Fruit fly (Drosophila melanogaster) whole organism, embryonic: ENCODE results near the gene Alh.
A peak's percentile ranks its signal among the peaks of the same experiment; 100 is the strongest.

ENCODE experiments used
- BEAF-32 ChIP-seq: fragments of 200-800 bp; sonication (Bioruptor generic); optimal IDR thresholded peaks from 3 replicates; lab custom pipeline; 2017; ENCODE audit warnings: missing biosample characterization, missing genetic modification characterization, mild to moderate bottlenecking, moderate library complexity, missing genetic modification reagents
- BtbVII ChIP-seq: fragments of 200-800 bp; sonication (Bioruptor generic); optimal IDR thresholded peaks from 3 replicates; lab custom pipeline; 2017; ENCODE audit warnings: missing biosample characterization, mild to moderate bottlenecking, missing genetic modification characterization
- CG11456 ChIP-seq: fragments of 200-800 bp; sonication (Bioruptor generic); IDR thresholded peaks from 3 replicates; pipeline ENCODE4 v1.3.6; 2022; ENCODE audit warnings: missing biosample characterization, missing genetic modification characterization
- CG15011 ChIP-seq: fragments of 200-800 bp; sonication (Bioruptor generic); optimal IDR thresholded peaks from 3 replicates; lab custom pipeline; 2018; ENCODE audit warnings: missing biosample characterization, mild to moderate bottlenecking, missing genetic modification characterization
- CG15479 ChIP-seq: fragments of 200-800 bp; sonication (Bioruptor generic); optimal IDR thresholded peaks from 3 replicates; lab custom pipeline; 2019; ENCODE audit warnings: missing biosample characterization, mild to moderate bottlenecking, missing genetic modification characterization, moderate library complexity
- CG15514 ChIP-seq: fragments of 200-800 bp; sonication (Bioruptor generic); optimal IDR thresholded peaks from 3 replicates; lab custom pipeline; 2017; ENCODE audit warnings: missing biosample characterization, missing genetic modification characterization, mild to moderate bottlenecking, moderate library complexity, missing genetic modification reagents
- CG17912 ChIP-seq: fragments of 200-800 bp; sonication (Bioruptor generic); optimal IDR thresholded peaks from 2 replicates; lab custom pipeline; 2018; ENCODE audit warnings: missing biosample characterization, mild to moderate bottlenecking, missing genetic modification characterization
- CG2120 ChIP-seq: fragments of 200-800 bp; sonication (Bioruptor generic); optimal IDR thresholded peaks from 3 replicates; lab custom pipeline; 2016; ENCODE audit warnings: missing biosample characterization, missing genetic modification characterization
- CG34376 ChIP-seq: fragments of 200-800 bp; sonication (Bioruptor generic); optimal IDR thresholded peaks from 2 replicates; lab custom pipeline; 2018; ENCODE audit warnings: missing biosample characterization, mild to moderate bottlenecking, missing genetic modification characterization
- CG3838 ChIP-seq: fragments of 200-800 bp; sonication (Bioruptor generic); optimal IDR thresholded peaks from 3 replicates; lab custom pipeline; 2016; ENCODE audit warnings: missing biosample characterization, missing genetic modification characterization
- CG6791 ChIP-seq: fragments of 200-800 bp; sonication (Bioruptor generic); IDR thresholded peaks from 3 replicates; pipeline ENCODE4 v1.3.6; 2022; ENCODE audit warnings: missing biosample characterization, missing genetic modification characterization; ENCODE audit not compliant: partially characterized antibody
- GATAe ChIP-seq: fragments of 200-800 bp; sonication (Bioruptor generic); conservative IDR thresholded peaks from 2 replicates; pipeline ENCODE4 v1.3.6; 2022; ENCODE audit warnings: missing biosample characterization, missing genetic modification characterization
- HLH3B ChIP-seq: fragments of 200-800 bp; sonication (Bioruptor generic); IDR thresholded peaks from 2 replicates; pipeline ENCODE4 v1.3.6; 2022; ENCODE audit warnings: missing biosample characterization, missing genetic modification characterization
- Hey ChIP-seq: fragments of 200-800 bp; sonication (Bioruptor generic); optimal IDR thresholded peaks from 3 replicates; lab custom pipeline; 2018; ENCODE audit warnings: missing biosample characterization, mild to moderate bottlenecking, missing genetic modification characterization
- Jarid2 ChIP-seq: fragments of 200-800 bp; sonication (Bioruptor generic); optimal IDR thresholded peaks from 3 replicates; lab custom pipeline; 2017; ENCODE audit warnings: mild to moderate bottlenecking, missing biosample characterization, missing genetic modification reagents, missing genetic modification characterization
- al ChIP-seq: fragments of 200-800 bp; sonication (Bioruptor generic); IDR thresholded peaks from 2 replicates; pipeline ENCODE4 v1.3.6; 2022; ENCODE audit warnings: missing biosample characterization, missing genetic modification characterization
- exex ChIP-seq: fragments of 200-800 bp; sonication (Bioruptor generic); optimal IDR thresholded peaks from 4 replicates; lab custom pipeline; 2018; ENCODE audit warnings: missing biosample characterization, mild to moderate bottlenecking, missing genetic modification characterization, moderate library complexity
- grn ChIP-seq: fragments of 200-800 bp; sonication (Bioruptor generic); optimal IDR thresholded peaks from 3 replicates; lab custom pipeline; 2017; ENCODE audit warnings: missing biosample characterization, missing genetic modification characterization
- jumu ChIP-seq: fragments of 200-800 bp; sonication (Bioruptor generic); optimal IDR thresholded peaks from 3 replicates; lab custom pipeline; 2016; ENCODE audit warnings: missing biosample characterization, missing genetic modification characterization
- mirr ChIP-seq: fragments of 200-800 bp; sonication (Bioruptor generic); optimal IDR thresholded peaks from 3 replicates; lab custom pipeline; 2018; ENCODE audit warnings: missing biosample characterization, mild to moderate bottlenecking, missing genetic modification characterization
- odd ChIP-seq: fragments of 200-800 bp; sonication (Bioruptor generic); optimal IDR thresholded peaks from 2 replicates; lab custom pipeline; 2017; ENCODE audit warnings: missing biosample characterization, mild to moderate bottlenecking, missing genetic modification characterization
- sug ChIP-seq: fragments of 200-800 bp; optimal IDR thresholded peaks from 2 replicates; lab custom pipeline; 2019; ENCODE audit warnings: missing biosample characterization, mild to moderate bottlenecking, missing genetic modification characterization, moderate library complexity

Alh gene

dm6 chr3R:7052242-7052641, 71.7 kb downstream of the Alh start, which contains the start of gene Sodh1:
Gene Sodh1 (plus strand): TSS chr3R:7052335.
- TF ChIP-seq al = no peak
- no peak for TF ChIP-seq CG17912 (GFP tag; lab: Kevin White, UChicago)
- peak; percentile 4 for TF ChIP-seq CG2120 (GFP tag; lab: Kevin White, UChicago)
- peak; percentile 64 for TF ChIP-seq CG34376
- peak; percentile 68 for TF ChIP-seq grn
- peak; percentile 25 for TF ChIP-seq Jarid2 (GFP tag; lab: Kevin White, UChicago)
- no peak for TF ChIP-seq CG15011 (GFP tag; lab: Kevin White, UChicago)
- TF ChIP-seq CG6791 = no peak
- peak; percentile 8 for TF ChIP-seq BtbVII
- TF ChIP-seq CG15479 = peak; percentile 33
- no peak for TF ChIP-seq CG11456 (GFP tag; lab: Robert Waterston, UW)
- TF ChIP-seq CG3838 = no peak
- TF ChIP-seq HLH3B (GFP tag; lab: Robert Waterston, UW) = no peak
- peak; percentile 63 for TF ChIP-seq exex (tag; lab: Kevin White, UChicago)
- TF ChIP-seq Hey (tag; lab: Kevin White, UChicago) = peak; percentile 62
- no peak for TF ChIP-seq jumu (GFP tag; lab: Kevin White, UChicago)
- peak; percentile 73 for TF ChIP-seq mirr
- TF ChIP-seq sug (tag; lab: Kevin White, UChicago) = peak; percentile 79
- peak; percentile 79 for TF ChIP-seq GATAe (GFP tag; lab: Robert Waterston, UW)
- no peak for TF ChIP-seq BEAF-32 (GFP tag; lab: Kevin White, UChicago)
- no peak for TF ChIP-seq odd (GFP tag; lab: Kevin White, UChicago)
- TF ChIP-seq CG15514 = peak; percentile 3
